Fruit fly (Drosophila melanogaster) whole organism, embryonic: ENCODE data around the gene CG15160.

Experiments
- ATbp ChIP-seq: fragments of 200-800 bp; sonication (Bioruptor generic); optimal IDR thresholded peaks from 2 replicates; lab custom pipeline; 2017; ENCODE audit warnings: missing biosample characterization, mild to moderate bottlenecking, missing genetic modification characterization, missing genetic modification reagents
- Adf1 ChIP-seq: fragments of 200-800 bp; sonication (Bioruptor generic); IDR thresholded peaks from 2 replicates; pipeline ENCODE4 v1.3.6; 2022; ENCODE audit warnings: missing biosample characterization, missing genetic modification characterization
- CG10543 ChIP-seq: fragments of 200-800 bp; sonication (Bioruptor generic); optimal IDR thresholded peaks from 3 replicates; lab custom pipeline; 2017; ENCODE audit warnings: missing biosample characterization, mild to moderate bottlenecking, missing genetic modification characterization, moderate library complexity
- CG11696 ChIP-seq: fragments of 200-800 bp; sonication (Bioruptor generic); IDR thresholded peaks from 2 replicates; pipeline ENCODE4 v1.3.6; 2022; ENCODE audit warnings: missing biosample characterization, missing genetic modification characterization
- CG13296 ChIP-seq: fragments of 200-800 bp; sonication (Bioruptor generic); optimal IDR thresholded peaks from 3 replicates; lab custom pipeline; 2018; ENCODE audit warnings: missing biosample characterization, mild to moderate bottlenecking, missing genetic modification characterization
- CG13775 ChIP-seq: fragments of 200-800 bp; sonication (Bioruptor generic); optimal IDR thresholded peaks from 3 replicates; lab custom pipeline; 2017; ENCODE audit warnings: missing biosample characterization, mild to moderate bottlenecking, missing genetic modification characterization
- CG13894 ChIP-seq: fragments of 200-800 bp; sonication (Bioruptor generic); optimal IDR thresholded peaks from 3 replicates; lab custom pipeline; 2018; ENCODE audit warnings: missing biosample characterization, mild to moderate bottlenecking, missing genetic modification characterization, moderate library complexity
- CG1529 ChIP-seq: fragments of 200-800 bp; sonication (Bioruptor generic); optimal IDR thresholded peaks from 3 replicates; lab custom pipeline; 2018; ENCODE audit warnings: missing biosample characterization, missing genetic modification characterization
- CG15696 ChIP-seq: fragments of 200-800 bp; sonication (Bioruptor generic); optimal IDR thresholded peaks from 2 replicates; lab custom pipeline; 2019; ENCODE audit warnings: missing biosample characterization, mild to moderate bottlenecking, missing genetic modification characterization, moderate library complexity
- CG17361 ChIP-seq: fragments of 200-800 bp; sonication (Bioruptor generic); IDR thresholded peaks from 3 replicates; pipeline ENCODE4 v1.3.6; 2022; ENCODE audit warnings: missing biosample characterization, missing genetic modification characterization
- CG2199 ChIP-seq: fragments of 200-800 bp; sonication (Bioruptor generic); IDR thresholded peaks from 3 replicates; pipeline ENCODE4 v1.3.6; 2022; ENCODE audit warnings: missing biosample characterization, missing genetic modification characterization
- CG34224 ChIP-seq: fragments of 200-800 bp; sonication (Bioruptor generic); IDR thresholded peaks from 3 replicates; pipeline ENCODE4 v1.3.6; 2022; ENCODE audit warnings: missing biosample characterization, missing genetic modification characterization; ENCODE audit not compliant: partially characterized antibody
- CG3847 ChIP-seq: fragments of 200-800 bp; sonication (Bioruptor generic); IDR thresholded peaks from 2 replicates; pipeline ENCODE4 v1.3.6; 2022; ENCODE audit warnings: missing biosample characterization, missing genetic modification characterization
- CG42726 ChIP-seq: fragments of 200-800 bp; sonication (Bioruptor generic); IDR thresholded peaks from 2 replicates; pipeline ENCODE4 v1.3.6; 2022; ENCODE audit warnings: missing biosample characterization, missing genetic modification characterization; ENCODE audit not compliant: partially characterized antibody
- CG4282 ChIP-seq: fragments of 200-800 bp; sonication (Bioruptor generic); optimal IDR thresholded peaks from 2 replicates; lab custom pipeline; 2016; ENCODE audit warnings: missing biosample characterization, missing genetic modification characterization
- CG4707 ChIP-seq: fragments of 200-800 bp; sonication (Bioruptor generic); optimal IDR thresholded peaks from 2 replicates; lab custom pipeline; 2018; ENCODE audit warnings: missing biosample characterization, mild to moderate bottlenecking, missing genetic modification characterization, moderate library complexity
- CG4854 ChIP-seq: fragments of 200-800 bp; sonication (Bioruptor generic); optimal IDR thresholded peaks from 2 replicates; lab custom pipeline; 2016; ENCODE audit warnings: missing biosample characterization, missing genetic modification characterization, inconsistent platforms
- CG6791 ChIP-seq: fragments of 200-800 bp; sonication (Bioruptor generic); IDR thresholded peaks from 3 replicates; pipeline ENCODE4 v1.3.6; 2022; ENCODE audit warnings: missing biosample characterization, missing genetic modification characterization; ENCODE audit not compliant: partially characterized antibody
- CG6813 ChIP-seq: fragments of 200-800 bp; sonication (Bioruptor generic); optimal IDR thresholded peaks from 2 replicates; lab custom pipeline; 2017; ENCODE audit warnings: missing biosample characterization, missing genetic modification characterization, mild to moderate bottlenecking, moderate library complexity, missing genetic modification reagents
- CG8281 ChIP-seq: fragments of 200-800 bp; sonication (Bioruptor generic); optimal IDR thresholded peaks from 2 replicates; lab custom pipeline; 2018; ENCODE audit warnings: missing biosample characterization, mild to moderate bottlenecking, missing genetic modification characterization, moderate library complexity
- Dbx ChIP-seq: fragments of 200-800 bp; sonication (Bioruptor generic); IDR thresholded peaks from 3 replicates; pipeline ENCODE4 v1.3.6; 2022; ENCODE audit warnings: missing biosample characterization, missing genetic modification characterization
- Deaf1 ChIP-seq: fragments of 200-800 bp; optimal IDR thresholded peaks from 3 replicates; lab custom pipeline; 2019; ENCODE audit warnings: missing biosample characterization, mild to moderate bottlenecking, missing genetic modification characterization, moderate library complexity
- Fer1 ChIP-seq: fragments of 200-800 bp; sonication (Bioruptor generic); optimal IDR thresholded peaks from 2 replicates; lab custom pipeline; 2017; ENCODE audit warnings: missing biosample characterization, mild to moderate bottlenecking, missing genetic modification characterization
- Hey ChIP-seq: fragments of 200-800 bp; sonication (Bioruptor generic); optimal IDR thresholded peaks from 3 replicates; lab custom pipeline; 2018; ENCODE audit warnings: missing biosample characterization, mild to moderate bottlenecking, missing genetic modification characterization
- Hr78 ChIP-seq, 2 experiments: fragments of 200-800 bp in 1 of 2; fragments of >200 bp in 1 of 2; sonication (Bioruptor generic) in 1 of 2; optimal IDR thresholded peaks; 2 replicates each; lab custom pipeline; 2017 to 2019; ENCODE audit warnings: missing biosample characterization in 2 of 2, missing genetic modification characterization in 2 of 2, mild to moderate bottlenecking in 1 of 2, moderate library complexity in 1 of 2
- Hsf ChIP-seq: fragments of 200-800 bp; sonication (Bioruptor generic); optimal IDR thresholded peaks from 3 replicates; lab custom pipeline; 2016; ENCODE audit warnings: missing biosample characterization, missing genetic modification characterization
- Med ChIP-seq: fragments of 200-800 bp; sonication (Bioruptor generic); peaks from one replicate; lab custom pipeline; 2016; ENCODE audit warnings: missing biosample characterization, missing genetic modification characterization, mild to moderate bottlenecking, inconsistent platforms, moderate library complexity
- Oaz ChIP-seq: fragments of 200-800 bp; sonication (Bioruptor generic); IDR thresholded peaks from 2 replicates; pipeline ENCODE4 v1.3.6; 2022; ENCODE audit warnings: missing biosample characterization, missing genetic modification characterization
- Opbp ChIP-seq: fragments of 200-800 bp; sonication (Bioruptor generic); IDR thresholded peaks from 3 replicates; pipeline ENCODE4 v1.3.6; 2022; ENCODE audit warnings: missing biosample characterization, missing genetic modification characterization; ENCODE audit not compliant: partially characterized antibody
- Poxn ChIP-seq: fragments of 200-800 bp; sonication (Bioruptor generic); IDR thresholded peaks from 2 replicates; pipeline ENCODE4 v1.3.6; 2022; ENCODE audit warnings: missing biosample characterization, missing genetic modification characterization
- Side ChIP-seq: fragments of 200-800 bp; sonication (Bioruptor generic); optimal IDR thresholded peaks from 2 replicates; lab custom pipeline; 2016; ENCODE audit warnings: missing biosample characterization, missing genetic modification characterization
- bbx ChIP-seq: fragments of 200-800 bp; sonication (Bioruptor generic); IDR thresholded peaks from 2 replicates; pipeline ENCODE4 v1.3.6; 2022; ENCODE audit warnings: missing biosample characterization, missing genetic modification characterization; ENCODE audit not compliant: partially characterized antibody
- crc ChIP-seq: fragments of 200-800 bp; sonication (Bioruptor generic); optimal IDR thresholded peaks from 2 replicates; lab custom pipeline; 2016; ENCODE audit warnings: missing biosample characterization, missing genetic modification characterization
- crol ChIP-seq: fragments of 200-800 bp; sonication (Bioruptor generic); IDR thresholded peaks from 2 replicates; pipeline ENCODE4 v1.3.6; 2022; ENCODE audit warnings: missing biosample characterization, missing genetic modification characterization
- exex ChIP-seq: fragments of 200-800 bp; sonication (Bioruptor generic); optimal IDR thresholded peaks from 4 replicates; lab custom pipeline; 2018; ENCODE audit warnings: missing biosample characterization, mild to moderate bottlenecking, missing genetic modification characterization, moderate library complexity
- hbn ChIP-seq: fragments of 200-800 bp; sonication (Bioruptor generic); IDR thresholded peaks from 2 replicates; pipeline ENCODE4 v1.3.6; 2022; ENCODE audit warnings: missing biosample characterization, missing genetic modification characterization; ENCODE audit not compliant: partially characterized antibody
- kni ChIP-seq: fragments of 200-800 bp; sonication (Bioruptor generic); optimal IDR thresholded peaks from 3 replicates; lab custom pipeline; 2017; ENCODE audit warnings: mild to moderate bottlenecking, missing biosample characterization, missing genetic modification reagents, missing genetic modification characterization
- lab ChIP-seq: fragments of 200-800 bp; sonication (Bioruptor generic); optimal IDR thresholded peaks from 3 replicates; lab custom pipeline; 2017; ENCODE audit warnings: missing biosample characterization, missing genetic modification characterization, mild to moderate bottlenecking, moderate library complexity, missing genetic modification reagents
- nerfin-1 ChIP-seq: fragments of 200-800 bp; sonication (Bioruptor generic); optimal IDR thresholded peaks from 3 replicates; lab custom pipeline; 2019; ENCODE audit warnings: missing biosample characterization, mild to moderate bottlenecking, missing genetic modification characterization, moderate library complexity
- nom ChIP-seq: fragments of 200-800 bp; sonication (Bioruptor generic); optimal IDR thresholded peaks from 2 replicates; lab custom pipeline; 2017; ENCODE audit warnings: missing biosample characterization, missing genetic modification characterization, mild to moderate bottlenecking, moderate library complexity, missing genetic modification reagents
- pita ChIP-seq: fragments of 200-800 bp; sonication (Bioruptor generic); optimal IDR thresholded peaks from 2 replicates; lab custom pipeline; 2017; ENCODE audit warnings: missing biosample characterization, mild to moderate bottlenecking, missing genetic modification characterization
- schlank ChIP-seq: fragments of 200-800 bp; sonication (Bioruptor generic); optimal IDR thresholded peaks from 2 replicates; lab custom pipeline; 2018; ENCODE audit warnings: missing biosample characterization, mild to moderate bottlenecking, missing genetic modification characterization
- scrt ChIP-seq: fragments of 200-800 bp; sonication (Bioruptor generic); optimal IDR thresholded peaks from 2 replicates; lab custom pipeline; 2018; ENCODE audit warnings: missing biosample characterization, mild to moderate bottlenecking, missing genetic modification characterization, moderate library complexity
- sqz ChIP-seq: fragments of 200-800 bp; sonication (Bioruptor generic); optimal IDR thresholded peaks from 3 replicates; lab custom pipeline; 2018; ENCODE audit warnings: missing biosample characterization, mild to moderate bottlenecking, missing genetic modification characterization
- ttk ChIP-seq: fragments of 200-800 bp; sonication (Bioruptor generic); IDR thresholded peaks from 2 replicates; pipeline ENCODE4 v2.1.2; 2022; ENCODE audit warnings: missing biosample characterization, missing genetic modification characterization
- wek ChIP-seq: fragments of 200-800 bp; sonication (Bioruptor generic); optimal IDR thresholded peaks from 3 replicates; lab custom pipeline; 2018; ENCODE audit warnings: missing biosample characterization, mild to moderate bottlenecking, missing genetic modification characterization, moderate library complexity
- zen2 ChIP-seq: fragments of 200-800 bp; sonication (Bioruptor generic); IDR thresholded peaks from 3 replicates; pipeline ENCODE4 v1.3.6; 2022; ENCODE audit warnings: missing biosample characterization, missing genetic modification characterization; ENCODE audit not compliant: partially characterized antibody

Gene CG15160

DNA sequence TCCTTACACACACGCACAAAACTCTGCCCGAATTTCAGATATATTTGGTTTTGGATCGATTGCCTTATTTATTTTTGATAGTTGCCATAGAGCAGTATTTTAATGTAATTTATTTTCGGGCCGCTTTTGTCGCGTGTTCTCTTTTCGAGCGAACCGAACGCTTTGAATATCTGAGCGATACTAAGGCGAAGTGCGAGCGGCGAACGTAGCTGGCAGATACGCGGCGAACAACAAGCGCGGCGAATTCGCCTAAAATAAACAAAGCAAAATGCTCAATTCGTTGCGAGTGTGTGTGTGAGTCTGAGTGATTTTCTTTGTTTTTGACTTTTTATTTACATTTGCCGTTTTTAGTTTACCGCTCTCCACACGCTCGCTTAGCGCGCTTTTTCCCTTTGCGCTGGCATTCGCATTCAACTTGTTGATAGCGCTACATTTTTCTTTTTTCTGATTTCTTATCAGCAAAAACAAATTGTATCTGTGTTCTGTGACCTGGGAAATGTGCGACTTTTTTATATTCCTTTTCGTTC lies 27.6 kb upstream of the CG15160 start (continued):
- peak; percentile 50; the same call in 1 of the 3 replicates for TF ChIP-seq CG6791 (GFP tag; lab: Robert Waterston, UW)
- no peak for TF ChIP-seq CG13775 (GFP tag; lab: Kevin White, UChicago)
- no peak for TF ChIP-seq Oaz (GFP tag; lab: Robert Waterston, UW)
- TF ChIP-seq Side (GFP tag; lab: Kevin White, UChicago), result peak; percentile 37
- peak; percentile 69 for TF ChIP-seq Med (GFP tag; lab: Kevin White, UChicago)
- peak; percentile 20 for TF ChIP-seq sqz (GFP tag; lab: Kevin White, UChicago)
- peak; percentile 4 for TF ChIP-seq nerfin-1 (tag; lab: Kevin White, UChicago)
- peak; percentile 61; the same call in 2 of the 3 replicates for TF ChIP-seq Dbx (GFP tag; lab: Robert Waterston, UW)
- TF ChIP-seq CG34224 (GFP tag; lab: Robert Waterston, UW), result peak; percentile 45; the same call in 2 of the 3 replicates
- TF ChIP-seq ATbp (GFP tag; lab: Kevin White, UChicago), result peak; percentile 69
- no peak for TF ChIP-seq crc (GFP tag; lab: Kevin White, UChicago)
- TF ChIP-seq CG13296 (GFP tag; lab: Kevin White, UChicago), result peak; percentile 61
- TF ChIP-seq CG42726 (GFP tag; lab: Robert Waterston, UW), result 0 out of 2 replicates have a peak, but pooled peaks have one; percentile 34
- TF ChIP-seq CG1529 (GFP tag; lab: Kevin White, UChicago), result no peak
- TF ChIP-seq CG11696, result no peak
- TF ChIP-seq CG15696 (tag; lab: Kevin White, UChicago), result no peak
- TF ChIP-seq CG10543, result peak; percentile 56
- TF ChIP-seq CG8281 (tag; lab: Kevin White, UChicago), result no peak
- TF ChIP-seq CG4707 (GFP tag; lab: Kevin White, UChicago), result peak; percentile 26
- TF ChIP-seq crol (GFP tag; lab: Robert Waterston, UW), result no peak
- TF ChIP-seq kni (GFP tag; lab: Kevin White, UChicago), result peak; percentile 40
- TF ChIP-seq Adf1 (GFP tag; lab: Robert Waterston, UW), result 0 out of 2 replicates have a peak, but pooled peaks have one; percentile 10
- TF ChIP-seq nom (GFP tag; lab: Kevin White, UChicago), result peak; percentile 94
- TF ChIP-seq CG17361 (GFP tag; lab: Robert Waterston, UW), result peak; percentile 35; the same call in 2 of the 3 replicates
- TF ChIP-seq wek (GFP tag; lab: Kevin White, UChicago), result peak; percentile 66
- TF ChIP-seq CG13894, result peak; percentile 36
- no peak for TF ChIP-seq pita
- no peak for TF ChIP-seq CG3847 (GFP tag; lab: Robert Waterston, UW)
- no peak for TF ChIP-seq CG4282 (GFP tag; lab: Kevin White, UChicago)
- TF ChIP-seq zen2 (GFP tag; lab: Robert Waterston, UW), result peak; percentile 59; the same call in 2 of the 3 replicates
- TF ChIP-seq scrt (GFP tag; lab: Kevin White, UChicago), result peak; percentile 65
- peak; percentile 26 for TF ChIP-seq Fer1 (GFP tag; lab: Kevin White, UChicago)
- TF ChIP-seq Poxn, result no peak
- peak in 1 of 2 experiments; percentile 81 for TF ChIP-seq Hr78 (GFP tag; optimal IDR thresholded peaks at IDR 0.05; lab: Kevin White, UChicago)
- peak; percentile 50 for TF ChIP-seq Deaf1 (tag; lab: Kevin White, UChicago)
- no peak for TF ChIP-seq ttk (GFP tag; lab: Robert Waterston, UW)
- TF ChIP-seq exex (tag; lab: Kevin White, UChicago), result peak; percentile 3
- peak; percentile 53; the same call in 1 of the 2 replicates for TF ChIP-seq bbx (GFP tag; lab: Robert Waterston, UW)
- TF ChIP-seq Opbp (GFP tag; lab: Robert Waterston, UW), result 0 out of 3 replicates have a peak, but pooled peaks have one; percentile 9
- no peak for TF ChIP-seq Hey
- TF ChIP-seq schlank (tag; lab: Kevin White, UChicago), result no peak
- peak; percentile 49 for TF ChIP-seq lab
- TF ChIP-seq Hsf (GFP tag; lab: Kevin White, UChicago), result no peak
- TF ChIP-seq hbn (GFP tag; lab: Robert Waterston, UW), result peak; percentile 17; the same call in 1 of the 2 replicates
- peak; percentile 63; the same call in 1 of the 3 replicates for TF ChIP-seq CG2199 (GFP tag; lab: Robert Waterston, UW)
- peak; percentile 9 for TF ChIP-seq CG6813 (GFP tag; lab: Kevin White, UChicago)
- TF ChIP-seq CG4854, result no peak
